Fruit fly (Drosophila melanogaster): ENCODE results near the gene Pc.
A peak's percentile ranks its signal among the peaks of the same experiment; 100 is the strongest.

Gene Pc

dm6 chr3L:21321807-21322503 is 4.1 kb upstream of the Pc start (continued):
- TF ChIP-seq dl (GFP tag; optimal IDR thresholded peaks at IDR 0.05; ENCODE audit: insufficient read depth in 1 of 2, partially characterized antibody in 2 of 2) = no peak
- no peak for TF ChIP-seq pan (optimal IDR thresholded peaks at IDR 0.05)
- TF ChIP-seq rgr (GFP tag; optimal IDR thresholded peaks at IDR 0.05) = no peak
- TF ChIP-seq Myc (optimal IDR thresholded peaks at IDR 0.05) = no peak
- no peak for TF ChIP-seq Hr83 (GFP tag; optimal IDR thresholded peaks at IDR 0.05; ENCODE audit: poor library complexity, severe bottlenecking)
- TF ChIP-seq sv (GFP tag; optimal IDR thresholded peaks at IDR 0.05) = no peak
- TF ChIP-seq jim (GFP tag; optimal IDR thresholded peaks at IDR 0.05) = no peak
- TF ChIP-seq Sp1 (GFP tag; optimal IDR thresholded peaks at IDR 0.05) = no peak
- no peak for TF ChIP-seq GATAd (GFP tag; optimal IDR thresholded peaks at IDR 0.05)
- TF ChIP-seq CG32264 (GFP tag; optimal IDR thresholded peaks at IDR 0.05) = no peak
- TF ChIP-seq Dif (GFP tag; optimal IDR thresholded peaks at IDR 0.05; ENCODE audit: partially characterized antibody) = no peak
- TF ChIP-seq Hnf4 (GFP tag; optimal IDR thresholded peaks at IDR 0.05) = no peak

DNA sequence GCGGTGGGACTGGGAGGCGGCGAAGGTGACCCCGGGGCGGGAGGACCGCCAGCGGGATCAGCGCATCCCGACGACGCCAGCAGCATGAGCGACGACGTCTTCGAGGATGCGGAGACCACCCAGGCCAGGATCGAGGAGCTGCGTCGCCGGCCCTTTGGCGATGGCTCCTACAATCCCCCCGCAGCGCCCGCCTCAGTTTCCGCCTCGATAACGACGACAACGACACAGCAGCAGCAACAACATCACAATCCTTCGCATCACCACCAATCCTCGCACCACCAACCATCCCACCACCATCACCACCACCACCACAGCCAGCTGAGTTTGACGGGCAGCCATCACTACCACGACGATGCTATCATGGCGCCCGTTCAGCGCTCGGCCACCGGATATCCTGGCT is 2.1 kb upstream of the Pc start:
- no peak for TF ChIP-seq br (GFP tag; optimal IDR thresholded peaks at IDR 0.05)
- TF ChIP-seq woc (GFP tag; optimal IDR thresholded peaks at IDR 0.05) = no peak
- peak; percentile 98 for TF ChIP-seq Dfd (GFP tag; optimal IDR thresholded peaks at IDR 0.05)
- TF ChIP-seq Abd-B (GFP tag; optimal IDR thresholded peaks at IDR 0.05) = no peak
- no peak for TF ChIP-seq dmrt93B (GFP tag; optimal IDR thresholded peaks at IDR 0.05)
- no peak for TF ChIP-seq CG32264 (GFP tag; optimal IDR thresholded peaks at IDR 0.05)
- no peak for TF ChIP-seq OdsH (GFP tag; optimal IDR thresholded peaks at IDR 0.05)
- no peak for TF ChIP-seq rgr (GFP tag; optimal IDR thresholded peaks at IDR 0.05)

DNA sequence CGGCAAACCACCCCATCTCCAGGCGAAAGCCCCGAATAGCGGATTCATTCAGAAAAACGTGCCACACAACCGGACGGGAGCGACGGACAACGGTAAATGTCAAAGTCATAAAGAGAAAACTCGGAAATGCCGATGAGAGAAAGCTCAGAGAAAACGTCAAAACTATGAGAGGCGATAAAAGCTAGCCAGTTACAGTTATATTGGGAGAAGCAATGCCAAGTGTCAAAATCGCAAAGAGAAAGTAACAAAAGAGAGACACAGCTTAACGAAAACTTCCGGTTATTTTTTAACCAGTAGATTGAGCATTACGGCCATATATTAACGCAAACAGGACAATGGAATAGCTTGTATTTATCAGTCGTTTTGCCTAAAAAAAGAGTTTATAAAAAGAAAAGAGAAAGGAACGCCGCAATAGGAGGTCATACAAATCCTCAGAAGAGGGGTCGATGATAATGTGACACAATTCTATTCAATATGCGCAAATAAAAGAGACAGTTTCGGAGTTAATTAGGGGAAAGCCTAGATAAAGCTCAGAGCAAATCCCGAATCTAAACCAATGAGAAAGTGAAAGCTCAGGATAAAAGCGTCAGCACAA is 1.6 kb upstream of the Pc start:
- TF ChIP-seq usp (GFP tag; optimal IDR thresholded peaks at IDR 0.05) (no peak), CG9705 (GFP tag; optimal IDR thresholded peaks at IDR 0.05) (no peak), Dfd (GFP tag; optimal IDR thresholded peaks at IDR 0.05) (no peak), Abd-B (GFP tag; optimal IDR thresholded peaks at IDR 0.05) (no peak), pan (optimal IDR thresholded peaks at IDR 0.05) (no peak)

DNA sequence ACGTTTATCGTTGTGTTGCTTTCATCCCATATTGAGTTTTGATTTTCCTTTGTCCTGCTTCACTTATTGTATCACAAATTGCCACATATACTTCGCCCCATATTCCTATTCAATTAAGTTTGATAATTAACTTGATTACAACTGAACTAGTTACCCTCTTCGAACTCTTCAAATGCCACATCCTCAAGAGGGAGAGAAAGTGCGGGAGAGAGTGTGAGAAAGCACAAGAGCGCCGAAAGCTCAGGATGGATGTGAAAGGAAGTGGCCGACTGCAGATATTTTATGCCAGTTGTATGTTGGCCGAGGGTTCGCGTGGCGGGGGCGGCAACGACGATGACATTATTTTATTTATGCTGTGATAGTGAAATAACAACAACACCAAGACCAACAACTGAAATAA is 654 bp upstream of the Pc start, which contains the start of gene Rab26:
TSS of gene Rab26 (plus strand) at position 301 of the 400 bp plus-strand sequence.
- TF ChIP-seq psq (GFP tag; optimal IDR thresholded peaks at IDR 0.05) (no peak), fru (GFP tag; optimal IDR thresholded peaks at IDR 0.05) (no peak), Rel (GFP tag; optimal IDR thresholded peaks at IDR 0.05) (no peak), Rel (tag; optimal IDR thresholded peaks at IDR 0.05) (no peak), jim (GFP tag; optimal IDR thresholded peaks at IDR 0.05) (no peak), Dfd (GFP tag; optimal IDR thresholded peaks at IDR 0.05) (no peak), tai (GFP tag; optimal IDR thresholded peaks at IDR 0.05) (no peak), CrebA (GFP tag; optimal IDR thresholded peaks at IDR 0.05; ENCODE audit: borderline replicate concordance) (no peak)

DNA sequence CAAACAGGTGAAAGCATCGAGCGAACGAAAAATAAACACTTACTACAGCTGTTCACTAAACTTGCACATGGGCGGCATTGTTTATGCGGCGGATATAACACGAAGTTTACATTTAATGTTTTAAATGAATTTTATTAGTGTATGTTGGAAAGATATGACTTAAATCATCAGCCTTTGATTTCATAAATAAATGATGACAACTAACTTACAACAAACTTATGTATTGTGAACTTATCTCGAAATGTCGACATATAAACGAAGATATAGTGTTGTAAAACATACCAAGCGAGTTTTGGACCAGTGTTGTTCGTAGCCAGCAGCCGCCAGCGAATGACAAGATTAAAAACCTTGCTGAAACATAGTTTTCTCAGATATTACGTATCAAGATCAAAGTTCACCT is 13.4 kb downstream of the Pc start, which contains the start of the genes CG11309 and CG7632:
TSS of gene CG11309 (minus strand) at position 259 of the 400 bp plus-strand sequence.
TSS of gene CG7632 (plus strand) at position 298 of the 400 bp plus-strand sequence.
- TF ChIP-seq Hr83 (GFP tag; optimal IDR thresholded peaks at IDR 0.05; ENCODE audit: poor library complexity, severe bottlenecking) (peak; percentile 98), brk (GFP tag; optimal IDR thresholded peaks at IDR 0.05) (peak; percentile 99), h (GFP tag; optimal IDR thresholded peaks at IDR 0.05) (peak; percentile 100), tai (GFP tag; optimal IDR thresholded peaks at IDR 0.05) (peak; percentile 98), woc (GFP tag; optimal IDR thresholded peaks at IDR 0.05) (peak; percentile 99), pan (optimal IDR thresholded peaks at IDR 0.05) (no peak), ey (GFP tag; optimal IDR thresholded peaks at IDR 0.05) (peak; percentile 99), fru (GFP tag; optimal IDR thresholded peaks at IDR 0.05) (peak; percentile 99), dsf (GFP tag; optimal IDR thresholded peaks at IDR 0.05; ENCODE audit: borderline replicate concordance) (peak; percentile 97), N (GFP tag; optimal IDR thresholded peaks at IDR 0.05) (no peak), Myc (optimal IDR thresholded peaks at IDR 0.05) (peak; percentile 41), sv (GFP tag; optimal IDR thresholded peaks at IDR 0.05) (peak; percentile 98), Dif (GFP tag; optimal IDR thresholded peaks at IDR 0.05; ENCODE audit: partially characterized antibody) (no peak), CG9705 (GFP tag; optimal IDR thresholded peaks at IDR 0.05) (peak; percentile 100), Sp1 (GFP tag; optimal IDR thresholded peaks at IDR 0.05) (peak; percentile 100), Abd-B (GFP tag; optimal IDR thresholded peaks at IDR 0.05) (no peak), dmrt93B (GFP tag; optimal IDR thresholded peaks at IDR 0.05) (peak; percentile 98), Hnf4 (GFP tag; optimal IDR thresholded peaks at IDR 0.05) (peak; percentile 99), Hr78 (GFP tag; optimal IDR thresholded peaks at IDR 0.05) (no peak), br (GFP tag; optimal IDR thresholded peaks at IDR 0.05) (peak; percentile 100), Vsx2 (GFP tag; optimal IDR thresholded peaks at IDR 0.05; ENCODE audit: partially characterized antibody) (no peak), usp (GFP tag; optimal IDR thresholded peaks at IDR 0.05) (no peak), HLH106 (tag; optimal IDR thresholded peaks at IDR 0.05) (peak; percentile 100), CrebA (GFP tag; optimal IDR thresholded peaks at IDR 0.05; ENCODE audit: borderline replicate concordance) (peak; percentile 97), CG32264 (GFP tag; optimal IDR thresholded peaks at IDR 0.05) (peak; percentile 98), OdsH (GFP tag; optimal IDR thresholded peaks at IDR 0.05) (peak; percentile 100), rgr (GFP tag; optimal IDR thresholded peaks at IDR 0.05) (peak; percentile 100), Rel (GFP tag; optimal IDR thresholded peaks at IDR 0.05) (peak; percentile 99), Rel (tag; optimal IDR thresholded peaks at IDR 0.05) (peak; percentile 98), Jra (GFP tag; optimal IDR thresholded peaks at IDR 0.05) (peak; percentile 98), Mio (GFP tag; optimal IDR thresholded peaks at IDR 0.05) (peak; percentile 94), psq (GFP tag; optimal IDR thresholded peaks at IDR 0.05) (peak; percentile 98), sage (GFP tag; optimal IDR thresholded peaks at IDR 0.05) (peak; percentile 99)
